Worm (Caenorhabditis elegans) whole organism, L2 larva: Measurements from ENCODE around the gene ldp-1.

ENCODE experiments used
- R02D3.7 ChIP-seq: fragments of 150-350 bp; optimal IDR thresholded peaks from 2 replicates; lab custom pipeline; 2014; ENCODE audit warnings: missing biosample characterization, missing genetic modification characterization
- dmd-4 ChIP-seq: sonication (generic microtip); optimal IDR thresholded peaks from 2 replicates; lab custom pipeline; 2017; ENCODE audit warnings: missing biosample characterization, missing genetic modification characterization
- elt-1 ChIP-seq: fragments of 150-350 bp; optimal IDR thresholded peaks from 2 replicates; lab custom pipeline; 2014; ENCODE audit warnings: missing biosample characterization, missing genetic modification characterization
- lin-39 ChIP-seq: fragments of 150-350 bp; optimal IDR thresholded peaks from 2 replicates; lab custom pipeline; 2014; ENCODE audit warnings: missing biosample characterization, missing genetic modification reagents, missing genetic modification characterization
- nhr-10 ChIP-seq: sonication (generic microtip); optimal IDR thresholded peaks from 2 replicates; lab custom pipeline; 2017; ENCODE audit warnings: missing biosample characterization, missing genetic modification characterization
- nhr-11 ChIP-seq: fragments of 150-350 bp; optimal IDR thresholded peaks from 2 replicates; lab custom pipeline; 2014; ENCODE audit warnings: missing biosample characterization, missing genetic modification characterization
- nhr-6 ChIP-seq: fragments of 150-350 bp; optimal IDR thresholded peaks from 2 replicates; lab custom pipeline; 2014; ENCODE audit warnings: missing biosample characterization, missing genetic modification characterization
- sma-9 ChIP-seq, 2 experiments: fragments of 150-350 bp in 1 of 2; sonication (generic microtip) in 1 of 2; optimal IDR thresholded peaks; 2 replicates each; lab custom pipeline; 2014 to 2016; ENCODE audit warnings: missing genetic modification characterization in 2 of 2, mild to moderate bottlenecking in 1 of 2, missing biosample characterization in 1 of 2, missing compliant biosample characterization in 1 of 2, missing genetic modification reagents in 1 of 2, moderate library complexity in 1 of 2
- ztf-1 ChIP-seq: fragments of 200-800 bp; sonication (Bioruptor generic); conservative IDR thresholded peaks from 2 replicates; pipeline ENCODE4 v1.3.6; 2022; ENCODE audit warnings: missing genetic modification characterization, missing compliant biosample characterization
- ztf-11 ChIP-seq: sonication (generic microtip); optimal IDR thresholded peaks from 2 replicates; lab custom pipeline; 2017; ENCODE audit warnings: missing biosample characterization, missing genetic modification characterization

DNA sequence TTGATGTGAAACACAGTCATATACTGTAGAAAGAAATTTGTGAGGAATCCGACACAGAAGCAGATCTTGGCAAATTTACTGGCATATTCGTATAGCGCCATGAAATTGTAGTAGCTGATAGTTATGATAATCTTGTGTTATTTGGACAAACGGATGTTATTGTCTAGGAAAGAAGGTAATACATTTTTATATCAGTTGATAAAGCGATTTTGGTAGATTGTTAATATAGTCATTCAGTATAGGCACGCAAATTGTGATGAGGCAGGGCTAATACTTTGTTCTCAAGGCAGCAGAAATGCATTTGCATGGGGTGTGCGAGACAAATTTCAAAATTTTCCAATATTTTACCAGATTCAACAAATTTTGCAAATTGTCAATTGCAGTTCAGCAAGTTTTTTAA is 18.7 kb downstream of the ldp-1 start, which contains the start of gene str-52:
- TF ChIP-seq nhr-11 (tag; lab: Kevin White, UChicago): no peak
- TF ChIP-seq sma-9 (GFP tag; optimal IDR thresholded peaks at IDR 0.05; lab: Kevin White, UChicago): no peak
- TF ChIP-seq sma-9 (tag; optimal IDR thresholded peaks at IDR 0.05; lab: Kevin White, UChicago): no peak
- no peak for TF ChIP-seq lin-39 (tag; lab: Kevin White, UChicago)
- no peak for TF ChIP-seq ztf-11
- TF ChIP-seq R02D3.7 (tag; lab: Kevin White, UChicago): no peak
- no peak for TF ChIP-seq nhr-6
- TF ChIP-seq dmd-4 (tag; lab: Kevin White, UChicago): no peak
- TF ChIP-seq elt-1: no peak
- no peak for TF ChIP-seq nhr-10
- no peak for TF ChIP-seq ztf-1 (GFP tag; lab: Robert Waterston, UW)
